Fruit fly (Drosophila melanogaster) whole organism, pupa: ENCODE data around the gene heph.

Source experiments
- CG12605 ChIP-seq: fragments of 200-800 bp; sonication (Bioruptor generic); IDR thresholded peaks from 2 replicates; pipeline ENCODE4 v1.3.6; 2022; ENCODE audit warnings: missing biosample characterization, missing genetic modification characterization
- CG13204 ChIP-seq: fragments of 200-800 bp; sonication (Bioruptor generic); optimal IDR thresholded peaks from 2 replicates; lab custom pipeline; 2018; ENCODE audit warnings: missing biosample characterization, mild to moderate bottlenecking, missing genetic modification characterization, moderate library complexity
- CG32121 ChIP-seq: fragments of 200-800 bp; sonication (Bioruptor generic); IDR thresholded peaks from 2 replicates; pipeline ENCODE4 v1.3.6; 2022; ENCODE audit warnings: missing biosample characterization, missing genetic modification characterization
- CG4496 ChIP-seq: fragments of 200-800 bp; sonication (Bioruptor generic); IDR thresholded peaks from 3 replicates; pipeline ENCODE4 v1.3.6; 2022; ENCODE audit warnings: missing biosample characterization, missing genetic modification characterization
- D1 ChIP-seq: fragments of 200-800 bp; sonication (Bioruptor generic); optimal IDR thresholded peaks from 2 replicates; lab custom pipeline; 2018; ENCODE audit warnings: missing biosample characterization, mild to moderate bottlenecking, missing genetic modification characterization, moderate library complexity
- Ets98B ChIP-seq: fragments of 200-800 bp; sonication (Bioruptor generic); IDR thresholded peaks from 2 replicates; pipeline ENCODE4 v1.3.6; 2022; ENCODE audit warnings: missing biosample characterization, missing genetic modification characterization
- fd96Ca ChIP-seq: fragments of 200-800 bp; sonication (Bioruptor generic); IDR thresholded peaks from 3 replicates; pipeline ENCODE4 v1.3.6; 2022; ENCODE audit warnings: missing biosample characterization, missing genetic modification characterization
- gl ChIP-seq: fragments of 200-800 bp; sonication (Bioruptor generic); optimal IDR thresholded peaks from 2 replicates; lab custom pipeline; 2018; ENCODE audit warnings: missing biosample characterization, mild to moderate bottlenecking, missing genetic modification characterization
- rn ChIP-seq: fragments of 200-800 bp; sonication (Bioruptor generic); IDR thresholded peaks from 2 replicates; pipeline ENCODE4 v1.3.6; 2022; ENCODE audit warnings: missing biosample characterization, missing genetic modification characterization

heph gene

dm6 chr3R:31805228-31805738 is 210.0 kb downstream of the heph start, which contains the start of the genes CG42233 and CG1971:
Gene CG42233 (minus strand): TSS chr3R:31805278.
Gene CG1971 (plus strand): TSS chr3R:31805468.
- TF ChIP-seq rn (GFP tag; lab: Robert Waterston, UW), result peak; percentile 23; the same call in 1 of the 2 replicates
- peak; percentile 26 for TF ChIP-seq gl
- peak; percentile 66; the same call in 2 of the 3 replicates for TF ChIP-seq CG4496
- TF ChIP-seq fd96Ca (GFP tag; lab: Robert Waterston, UW), result peak; percentile 70; the same call in 2 of the 3 replicates
- TF ChIP-seq D1, result no peak
- peak; percentile 62; the same call in 1 of the 2 replicates for TF ChIP-seq Ets98B (GFP tag; lab: Robert Waterston, UW)
- peak; percentile 17; the same call in 1 of the 2 replicates for TF ChIP-seq CG32121
- no peak for TF ChIP-seq CG12605
- TF ChIP-seq, all 21 proteins: peak for 6

dm6 chr3R:31800663-31801062 is 214.7 kb downstream of the heph start, which contains the start of gene Ir100a:
Gene Ir100a (plus strand): TSS chr3R:31800963.
- TF ChIP-seq CG13204 (GFP tag; lab: Kevin White, UChicago), result no peak
- no peak for TF ChIP-seq fd96Ca (GFP tag; lab: Robert Waterston, UW)
- TF ChIP-seq, all 21 proteins: peak for 0
